Fruit fly (Drosophila melanogaster) whole organism, prepupa: Measurements from ENCODE around the gene CG11438.

Experiments
- CG10669 ChIP-seq: fragments of 200-800 bp; sonication (Bioruptor generic); optimal IDR thresholded peaks from 3 replicates; lab custom pipeline; 2018; ENCODE audit warnings: missing biosample characterization, mild to moderate bottlenecking, missing genetic modification characterization, moderate library complexity
- CG15336 ChIP-seq: fragments of 200-800 bp; sonication (Bioruptor generic); IDR thresholded peaks from 2 replicates; pipeline ENCODE4 v1.3.6; 2022; ENCODE audit warnings: missing biosample characterization, missing genetic modification characterization
- CG16779 ChIP-seq: fragments of 200-800 bp; sonication (Bioruptor generic); optimal IDR thresholded peaks from 3 replicates; lab custom pipeline; 2017; ENCODE audit warnings: missing biosample characterization, mild to moderate bottlenecking, missing genetic modification characterization
- CG34406 ChIP-seq: fragments of 200-800 bp; sonication (Bioruptor generic); optimal IDR thresholded peaks from 3 replicates; lab custom pipeline; 2016; ENCODE audit warnings: missing biosample characterization, missing genetic modification characterization
- CG6792 ChIP-seq: fragments of 200-800 bp; sonication (Bioruptor generic); optimal IDR thresholded peaks from 3 replicates; lab custom pipeline; 2016; ENCODE audit warnings: missing biosample characterization, missing genetic modification characterization
- Eip75B ChIP-seq: fragments of 200-800 bp; sonication (Bioruptor generic); optimal IDR thresholded peaks from 3 replicates; lab custom pipeline; 2016; ENCODE audit warnings: missing biosample characterization, missing genetic modification characterization
- Eip93F ChIP-seq: fragments of 200-800 bp; sonication (Bioruptor generic); optimal IDR thresholded peaks from 2 replicates; lab custom pipeline; 2016; ENCODE audit warnings: missing biosample characterization, mild to moderate bottlenecking, missing genetic modification characterization
- Ets21C ChIP-seq: fragments of 200-800 bp; sonication (Bioruptor generic); optimal IDR thresholded peaks from 3 replicates; lab custom pipeline; 2016; ENCODE audit warnings: missing biosample characterization, missing genetic modification characterization
- Ets96B ChIP-seq: fragments of 200-800 bp; optimal IDR thresholded peaks from 2 replicates; lab custom pipeline; 2019; ENCODE audit warnings: missing biosample characterization, mild to moderate bottlenecking, missing genetic modification characterization, moderate library complexity
- Hr38 ChIP-seq: sonication (Bioruptor generic); optimal IDR thresholded peaks from 2 replicates; lab custom pipeline; 2016; ENCODE audit warnings: missing biosample characterization, missing genetic modification characterization
- Sox14 ChIP-seq: fragments of 200-800 bp; sonication (Bioruptor generic); optimal IDR thresholded peaks from 3 replicates; lab custom pipeline; 2016; ENCODE audit warnings: missing biosample characterization, missing genetic modification characterization
- cyc ChIP-seq: fragments of 200-800 bp; sonication (Bioruptor generic); optimal IDR thresholded peaks from 3 replicates; lab custom pipeline; 2016; ENCODE audit warnings: missing biosample characterization, missing genetic modification characterization
- esn ChIP-seq: fragments of 200-800 bp; sonication (Bioruptor generic); optimal IDR thresholded peaks from 2 replicates; lab custom pipeline; 2016; ENCODE audit warnings: missing biosample characterization, mild to moderate bottlenecking, missing genetic modification characterization, moderate library complexity
- fd85E ChIP-seq: fragments of 200-800 bp; sonication (Bioruptor generic); optimal IDR thresholded peaks from 3 replicates; lab custom pipeline; 2016; ENCODE audit warnings: missing biosample characterization, missing genetic modification characterization

DNA sequence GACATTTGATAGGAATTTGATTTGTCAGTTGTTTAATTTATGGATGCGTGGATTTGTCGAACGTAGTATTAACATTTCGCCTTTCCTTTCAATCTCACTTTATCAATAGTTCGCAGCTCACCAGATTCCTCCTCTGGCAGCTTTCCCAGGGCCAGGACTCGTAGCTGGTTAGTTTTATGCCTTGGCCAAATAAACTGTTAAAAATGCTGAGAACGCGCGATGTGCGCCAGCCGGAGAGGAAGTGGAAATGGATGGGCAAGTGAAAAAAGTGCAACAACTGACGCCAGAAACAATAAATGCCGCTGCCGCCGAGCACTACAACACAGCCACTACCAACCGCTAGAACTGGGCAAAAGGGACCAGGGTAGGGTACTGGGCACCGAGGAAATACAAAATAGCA lies 18.0 kb downstream of the CG11438 start:
- no peak for TF ChIP-seq CG34406 (GFP tag; lab: Kevin White, UChicago)
- TF ChIP-seq Eip75B (GFP tag; lab: Kevin White, UChicago) = no peak
- TF ChIP-seq Ets21C (GFP tag; lab: Kevin White, UChicago) = no peak
- no peak for TF ChIP-seq CG15336
- TF ChIP-seq Eip93F (GFP tag; lab: Kevin White, UChicago) = no peak
- TF ChIP-seq fd85E (GFP tag; lab: Kevin White, UChicago) = no peak
- TF ChIP-seq Sox14 (GFP tag; lab: Kevin White, UChicago) = no peak
- TF ChIP-seq esn (GFP tag; lab: Kevin White, UChicago) = no peak
- no peak for TF ChIP-seq CG10669
- TF ChIP-seq Hr38 = no peak
- no peak for TF ChIP-seq Ets96B (tag; lab: Kevin White, UChicago)
- TF ChIP-seq CG16779 (tag; lab: Kevin White, UChicago) = no peak
- no peak for TF ChIP-seq CG6792 (GFP tag; lab: Kevin White, UChicago)
- no peak for TF ChIP-seq cyc (GFP tag; lab: Kevin White, UChicago)
